Fruit fly (Drosophila melanogaster) whole organism, pupa: ENCODE results near the gene mRpL38.

Experiments used
- CG10348 ChIP-seq: fragments of 200-800 bp; sonication (Bioruptor generic); IDR thresholded peaks from 2 replicates; pipeline ENCODE4 v1.3.6; 2022; ENCODE audit warnings: missing biosample characterization, missing genetic modification characterization
- CG12605 ChIP-seq: fragments of 200-800 bp; sonication (Bioruptor generic); IDR thresholded peaks from 2 replicates; pipeline ENCODE4 v1.3.6; 2022; ENCODE audit warnings: missing biosample characterization, missing genetic modification characterization
- CG14655 ChIP-seq: fragments of 200-800 bp; sonication (Bioruptor generic); optimal IDR thresholded peaks from 3 replicates; lab custom pipeline; 2017; ENCODE audit warnings: mild to moderate bottlenecking, missing biosample characterization, missing genetic modification reagents, missing genetic modification characterization
- CG15710 ChIP-seq: fragments of 200-800 bp; sonication (Bioruptor generic); optimal IDR thresholded peaks from 2 replicates; lab custom pipeline; 2018; ENCODE audit warnings: missing biosample characterization, mild to moderate bottlenecking, missing genetic modification characterization, moderate library complexity
- CG17806 ChIP-seq: fragments of 200-800 bp; sonication (Bioruptor generic); optimal IDR thresholded peaks from 2 replicates; lab custom pipeline; 2018; ENCODE audit warnings: missing biosample characterization, mild to moderate bottlenecking, missing genetic modification characterization, moderate library complexity
- CG4496 ChIP-seq: fragments of 200-800 bp; sonication (Bioruptor generic); IDR thresholded peaks from 3 replicates; pipeline ENCODE4 v1.3.6; 2022; ENCODE audit warnings: missing biosample characterization, missing genetic modification characterization
- CG8301 ChIP-seq: fragments of 200-800 bp; sonication (Bioruptor generic); optimal IDR thresholded peaks from 2 replicates; lab custom pipeline; 2018; ENCODE audit warnings: missing biosample characterization, mild to moderate bottlenecking, missing genetic modification characterization
- CG9948 ChIP-seq: fragments of 200-800 bp; sonication (Bioruptor generic); optimal IDR thresholded peaks from 2 replicates; lab custom pipeline; 2018; ENCODE audit warnings: missing biosample characterization, mild to moderate bottlenecking, missing genetic modification characterization, moderate library complexity
- D1 ChIP-seq: fragments of 200-800 bp; sonication (Bioruptor generic); optimal IDR thresholded peaks from 2 replicates; lab custom pipeline; 2018; ENCODE audit warnings: missing biosample characterization, mild to moderate bottlenecking, missing genetic modification characterization, moderate library complexity
- Snoo ChIP-seq: fragments of 200-800 bp; sonication (Bioruptor generic); optimal IDR thresholded peaks from 3 replicates; lab custom pipeline; 2017; ENCODE audit warnings: missing biosample characterization, mild to moderate bottlenecking, missing genetic modification characterization, inconsistent platforms
- gl ChIP-seq: fragments of 200-800 bp; sonication (Bioruptor generic); optimal IDR thresholded peaks from 2 replicates; lab custom pipeline; 2018; ENCODE audit warnings: missing biosample characterization, mild to moderate bottlenecking, missing genetic modification characterization
- rn ChIP-seq: fragments of 200-800 bp; sonication (Bioruptor generic); IDR thresholded peaks from 2 replicates; pipeline ENCODE4 v1.3.6; 2022; ENCODE audit warnings: missing biosample characterization, missing genetic modification characterization

DNA sequence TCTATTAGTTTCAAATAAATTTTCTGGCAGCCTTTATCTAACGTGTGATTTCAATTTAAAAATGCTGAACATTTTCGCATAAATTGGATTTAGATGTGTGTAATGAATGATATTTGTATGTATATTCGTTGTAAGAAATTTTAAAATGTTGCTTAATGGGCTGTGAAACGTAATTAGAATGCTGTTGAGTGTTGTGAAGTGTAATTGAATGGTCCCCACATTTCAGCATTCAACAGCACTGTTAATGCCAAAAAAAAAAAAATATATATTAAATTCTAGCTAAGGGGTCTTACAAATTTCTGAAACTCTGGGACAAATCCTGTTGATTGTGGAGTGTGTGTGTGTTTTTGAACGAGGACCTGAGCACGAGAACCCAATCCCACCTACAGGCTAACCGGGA, 39.1 kb downstream of the mRpL38 start:
- TF ChIP-seq CG9948 (tag; lab: Kevin White, UChicago) (no peak), CG4496 (GFP tag; lab: Robert Waterston, UW) (no peak), gl (tag; lab: Kevin White, UChicago) (no peak), CG14655 (GFP tag; lab: Kevin White, UChicago) (no peak), D1 (tag; lab: Kevin White, UChicago) (no peak), Snoo (tag; lab: Kevin White, UChicago) (no peak), CG15710 (no peak), CG17806 (no peak), CG12605 (GFP tag; lab: Robert Waterston, UW) (no peak), CG8301 (tag; lab: Kevin White, UChicago) (no peak), rn (GFP tag; lab: Robert Waterston, UW) (no peak), CG10348 (GFP tag; lab: Robert Waterston, UW) (no peak)
